Fruit fly (Drosophila melanogaster) Kc167 (cell line): ENCODE data around the gene CG7550.

ENCODE experiments used
- Myc ChIP-seq: fragments of >200 bp; optimal IDR thresholded peaks from 2 replicates; lab custom pipeline; 2017; ENCODE audit warnings: missing external identifiers
- Sin3A ChIP-seq: fragments of >200 bp; optimal IDR thresholded peaks from 2 replicates; lab custom pipeline; 2018; ENCODE audit warnings: missing external identifiers
- h ChIP-seq: fragments of >200 bp; optimal IDR thresholded peaks from 3 replicates; lab custom pipeline; 2018; ENCODE audit warnings: missing external identifiers
- insv ChIP-seq: fragments of >200 bp; optimal IDR thresholded peaks from 3 replicates; lab custom pipeline; 2018; ENCODE audit warnings: missing external identifiers
- psq ChIP-seq: fragments of >200 bp; optimal IDR thresholded peaks from 2 replicates; lab custom pipeline; 2017; ENCODE audit warnings: missing external identifiers
- ttk ChIP-seq: sonication (Bioruptor generic); optimal IDR thresholded peaks from 2 replicates; lab custom pipeline; 2017; ENCODE audit warnings: missing external identifiers

The CG7550 gene

DNA sequence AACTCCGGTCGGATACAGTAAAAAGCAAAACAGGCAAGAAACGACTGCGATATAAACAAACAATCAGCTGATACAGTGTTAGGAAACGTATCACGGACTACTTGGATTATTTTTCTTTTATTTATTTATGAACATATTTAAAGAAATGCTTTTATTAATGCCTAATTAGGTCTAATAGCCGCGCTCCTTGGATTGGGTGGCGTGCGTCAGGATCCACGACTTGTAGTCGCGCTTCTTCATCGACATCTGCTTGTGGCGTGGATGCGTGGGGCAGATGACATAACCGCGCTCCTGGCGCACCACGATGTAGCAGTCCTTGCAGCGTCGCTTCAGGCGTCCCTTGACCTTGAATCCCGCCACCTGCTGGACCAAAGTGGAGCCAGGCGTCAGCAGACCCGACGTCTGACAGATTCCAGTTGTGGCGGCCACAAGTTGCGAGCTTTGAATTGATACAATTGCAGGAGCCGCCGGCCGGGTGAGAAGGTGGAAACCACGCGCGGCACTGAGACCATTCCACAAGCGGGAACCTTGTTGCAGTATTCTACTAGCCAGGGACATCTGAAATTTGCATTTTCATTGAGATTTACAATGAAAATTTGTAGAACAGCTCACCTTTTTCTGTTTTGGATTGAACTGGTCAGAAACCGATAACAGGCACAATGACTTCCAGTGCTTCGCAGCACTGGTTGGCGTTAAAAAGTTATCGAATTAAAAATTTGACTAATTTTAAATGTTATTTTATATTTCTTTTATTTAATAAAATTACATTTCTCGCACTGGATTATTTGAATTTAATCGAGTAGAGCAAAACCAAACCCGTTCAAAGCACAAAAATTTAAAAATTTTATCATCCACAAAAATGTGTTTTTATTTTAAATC is at the start of gene CG7550, which contains the start of gene mRpL36:
Gene CG7550, minus strand, starts transcription at position 51 of the 879 bp plus-strand sequence.
Gene mRpL36, minus strand, starts transcription at position 652 of the 879 bp plus-strand sequence.
- TF ChIP-seq insv (lab: Kevin White, UChicago) (no peak), Myc (no peak), h (lab: Kevin White, UChicago) (no peak), psq (lab: Kevin White, UChicago) (no peak), ttk (lab: Kevin White, UChicago) (no peak), Sin3A (lab: Kevin White, UChicago) (no peak)

- no peak for TF ChIP-seq ttk (lab: Kevin White, UChicago)
- TF ChIP-seq psq (lab: Kevin White, UChicago): no peak
- no peak for TF ChIP-seq Sin3A (lab: Kevin White, UChicago)
- no peak for TF ChIP-seq insv (lab: Kevin White, UChicago)
- no peak for TF ChIP-seq h (lab: Kevin White, UChicago)
- TF ChIP-seq Myc: no peak
Observed at dm6 chr3L:8165436-8165835, 41.1 kb upstream of the CG7550 start, which contains the start of gene CG13675. TSS of gene CG13675 (minus strand) at chr3L:8165518.

DNA sequence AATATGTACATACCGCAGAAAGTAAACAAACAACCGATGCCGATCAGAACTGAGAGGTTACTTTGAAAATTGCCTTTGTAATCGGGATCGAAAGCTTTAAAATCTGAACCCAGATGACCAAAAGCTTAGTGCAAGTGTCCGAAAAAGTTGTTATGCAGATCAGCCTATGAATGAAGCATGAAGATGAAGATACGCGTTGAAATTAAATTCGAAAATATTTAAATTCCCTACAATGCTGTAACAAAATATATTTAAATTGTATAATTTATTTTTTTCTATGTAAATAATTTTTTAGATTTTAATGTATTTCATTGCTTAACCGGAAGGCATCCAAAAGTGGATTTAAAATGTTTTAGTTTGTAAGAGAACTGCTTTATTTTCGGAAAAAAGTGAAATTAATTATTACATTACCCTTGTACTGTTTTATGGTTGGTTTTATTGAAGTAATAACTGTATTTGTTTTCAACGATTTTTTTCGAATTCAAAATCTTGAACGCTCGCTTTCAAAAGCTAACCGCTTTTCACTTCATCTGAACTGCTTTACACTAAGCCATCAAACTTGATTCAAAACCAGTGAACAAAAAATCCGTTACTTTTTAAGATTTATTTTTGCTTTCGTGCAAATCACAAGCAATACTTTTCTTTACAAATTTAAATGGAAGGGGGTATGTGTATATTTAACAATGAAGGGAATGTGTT is 35.5 kb upstream of the CG7550 start, which contains the start of gene CG43886:
Gene CG43886, minus strand, starts transcription at position 51 of the 699 bp plus-strand sequence.
- TF ChIP-seq Sin3A (lab: Kevin White, UChicago) (no peak), Myc (no peak), ttk (lab: Kevin White, UChicago) (no peak), psq (lab: Kevin White, UChicago) (no peak), insv (lab: Kevin White, UChicago) (no peak), h (lab: Kevin White, UChicago) (no peak)

dm6 chr3L:8158715-8159380 is 34.5 kb upstream of the CG7550 start, which contains the start of gene CG42445:
TSS of gene CG42445 (minus strand) at chr3L:8158900.
- no peak for TF ChIP-seq h (lab: Kevin White, UChicago)
- no peak for TF ChIP-seq Myc
- no peak for TF ChIP-seq insv (lab: Kevin White, UChicago)
- TF ChIP-seq ttk (lab: Kevin White, UChicago): no peak
- TF ChIP-seq psq (lab: Kevin White, UChicago): no peak
- TF ChIP-seq Sin3A (lab: Kevin White, UChicago): no peak

DNA sequence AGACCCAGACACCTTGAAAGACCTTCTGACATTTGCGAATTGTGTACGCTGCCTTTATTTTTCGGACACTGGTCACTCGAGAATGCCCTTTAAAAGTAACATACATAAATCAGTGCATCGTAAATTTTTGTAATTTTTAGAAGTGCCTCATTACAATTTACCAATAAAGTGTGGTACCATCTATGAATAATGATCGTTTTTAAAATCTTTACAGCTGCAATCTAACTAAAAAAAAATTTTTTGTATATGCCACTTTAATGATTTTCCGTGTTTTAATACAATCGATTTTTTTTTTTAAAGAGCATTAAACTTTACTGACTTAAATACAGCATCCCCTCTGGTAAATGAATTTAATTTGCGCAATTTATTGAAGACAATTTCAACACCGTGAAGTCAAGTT is 32.7 kb upstream of the CG7550 start:
- TF ChIP-seq psq (lab: Kevin White, UChicago): no peak
- TF ChIP-seq h (lab: Kevin White, UChicago): no peak
- TF ChIP-seq Sin3A (lab: Kevin White, UChicago): no peak
- no peak for TF ChIP-seq Myc
- TF ChIP-seq insv (lab: Kevin White, UChicago): no peak
- TF ChIP-seq ttk (lab: Kevin White, UChicago): no peak

- no peak for TF ChIP-seq h (lab: Kevin White, UChicago)
- no peak for TF ChIP-seq ttk (lab: Kevin White, UChicago)
- no peak for TF ChIP-seq Sin3A (lab: Kevin White, UChicago)
Observed at dm6 chr3L:8156199-8156598, 31.9 kb upstream of the CG7550 start.

DNA sequence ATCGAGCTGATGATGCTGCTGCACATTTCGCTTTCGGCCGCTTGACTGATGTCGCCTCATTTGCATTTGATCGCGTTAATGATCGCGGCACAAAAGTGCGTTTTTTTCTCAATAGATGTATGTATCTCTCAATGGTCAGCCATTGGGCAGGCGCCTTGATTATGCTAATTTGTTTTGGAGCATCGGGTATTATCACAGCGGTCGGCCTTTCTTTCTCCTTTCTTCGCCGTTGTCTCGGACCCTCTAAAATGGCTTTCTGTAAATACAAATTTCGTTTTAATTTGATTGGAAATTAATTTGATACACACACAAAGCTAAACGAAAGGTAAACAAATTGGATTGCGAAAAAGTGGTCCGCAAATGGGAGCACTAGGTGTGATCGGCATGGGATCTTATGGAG is 31.0 kb upstream of the CG7550 start:
- TF ChIP-seq ttk (lab: Kevin White, UChicago) (no peak), Myc (no peak), h (lab: Kevin White, UChicago) (no peak), Sin3A (lab: Kevin White, UChicago) (no peak), insv (lab: Kevin White, UChicago) (no peak)

dm6 chr3L:8154544-8154943 is 30.2 kb upstream of the CG7550 start:
- TF ChIP-seq h (lab: Kevin White, UChicago) (no peak), Sin3A (lab: Kevin White, UChicago) (no peak), ttk (lab: Kevin White, UChicago) (no peak), psq (lab: Kevin White, UChicago) (no peak)

DNA sequence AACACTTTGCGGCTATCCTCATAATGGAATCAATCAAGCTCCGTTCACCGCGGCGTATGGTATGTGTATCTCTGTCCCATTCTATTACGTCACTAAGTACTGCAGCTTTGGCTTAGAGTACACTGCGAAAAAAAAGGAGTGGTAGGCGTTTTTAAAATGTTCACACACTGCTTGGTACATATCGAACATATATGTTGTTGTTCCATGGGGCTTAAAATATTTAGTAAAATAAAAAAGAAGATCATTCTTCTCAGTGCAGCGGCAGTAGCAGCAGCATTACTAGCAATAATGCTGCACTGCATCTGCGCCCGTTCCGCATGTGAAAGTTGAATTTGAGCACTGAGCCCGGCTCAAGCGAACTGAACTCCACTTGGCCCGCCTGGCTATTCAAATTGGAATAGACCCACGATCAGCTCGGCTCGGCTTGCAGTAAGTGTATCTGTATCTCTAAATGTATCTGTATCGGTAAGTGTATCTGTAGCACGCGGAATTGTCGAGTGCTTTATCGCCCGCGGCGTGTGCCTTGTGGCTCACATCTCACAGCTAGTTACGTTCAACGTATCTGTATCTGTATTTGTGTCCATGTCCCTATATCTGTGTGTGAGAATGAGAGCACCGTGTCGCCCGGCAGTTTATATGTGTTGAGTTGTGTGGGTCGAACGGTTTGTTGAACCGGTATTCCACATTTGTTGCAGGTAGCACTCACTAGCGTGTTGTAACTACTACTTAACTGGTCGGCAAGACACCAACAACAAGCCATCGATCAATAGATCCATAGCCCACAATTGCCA is 29.1 kb upstream of the CG7550 start:
- TF ChIP-seq Myc (no peak), psq (lab: Kevin White, UChicago) (no peak), h (lab: Kevin White, UChicago) (no peak), insv (lab: Kevin White, UChicago) (no peak), Sin3A (lab: Kevin White, UChicago) (no peak), ttk (lab: Kevin White, UChicago) (no peak)

dm6 chr3L:8151727-8152199 is 27.4 kb upstream of the CG7550 start, which contains the start of gene CG13676:
TSS of gene CG13676 (minus strand) at chr3L:8151813.
- no peak for TF ChIP-seq Sin3A (lab: Kevin White, UChicago)
- TF ChIP-seq insv (lab: Kevin White, UChicago): no peak
- TF ChIP-seq Myc: no peak
- TF ChIP-seq psq (lab: Kevin White, UChicago): no peak
- no peak for TF ChIP-seq h (lab: Kevin White, UChicago)
- TF ChIP-seq ttk (lab: Kevin White, UChicago): no peak
